Worm (Caenorhabditis elegans): ENCODE data around the gene F17C8.7.

Gene F17C8.7

DNA sequence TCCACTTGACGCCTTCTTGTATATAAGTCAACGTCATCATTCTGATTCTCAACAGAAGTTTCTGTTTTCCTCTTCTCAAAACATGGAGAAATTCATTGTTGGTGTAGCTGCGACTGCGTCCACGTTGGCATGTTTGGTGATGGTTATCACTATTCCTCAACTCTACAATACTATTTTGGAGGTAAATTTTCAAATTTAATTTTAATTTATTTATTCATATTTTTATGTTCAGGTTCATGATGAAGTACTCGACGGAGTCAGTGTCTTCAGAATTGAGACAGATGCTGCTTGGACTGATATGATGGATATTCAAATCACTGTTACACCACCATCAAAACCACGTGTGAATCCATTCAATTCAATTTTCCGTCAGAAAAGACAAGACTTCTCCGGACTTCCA lies 12.6 kb downstream of the F17C8.7 start, which contains the start of gene col-89:
Gene col-89, plus strand, starts transcription at position 19 of the 400 bp plus-strand sequence.
- TF ChIP-seq ztf-25 (GFP tag; IDR thresholded peaks at IDR 0.05), result no peak
- no peak for TF ChIP-seq ceh-40 (GFP tag; IDR thresholded peaks at IDR 0.05)
- TF ChIP-seq ztf-3 (GFP tag; optimal IDR thresholded peaks at IDR 0.05), result no peak
- no peak for TF ChIP-seq nfya-2 (GFP tag; IDR thresholded peaks at IDR 0.05)
- TF ChIP-seq Y56A3A.18 (GFP tag; IDR thresholded peaks at IDR 0.05), result no peak
- no peak for TF ChIP-seq somi-1 (GFP tag; optimal IDR thresholded peaks at IDR 0.05)
- no peak for TF ChIP-seq F57C9.4 (tag; optimal IDR thresholded peaks at IDR 0.05)
- TF ChIP-seq B0035.1 (tag; optimal IDR thresholded peaks at IDR 0.05), result no peak
- TF ChIP-seq lin-40 (tag; optimal IDR thresholded peaks at IDR 0.05), result no peak
- no peak for TF ChIP-seq F39B2.1 (GFP tag; IDR thresholded peaks at IDR 0.05)
- TF ChIP-seq nhr-80 (tag; optimal IDR thresholded peaks at IDR 0.05), result no peak
- TF ChIP-seq cebp-1 (GFP tag; IDR thresholded peaks at IDR 0.05), result no peak
- no peak for TF ChIP-seq cebp-1 (tag; optimal IDR thresholded peaks at IDR 0.05)
- TF ChIP-seq F33H1.4 (GFP tag; IDR thresholded peaks at IDR 0.05), result no peak
- no peak for TF ChIP-seq C17E4.6 (GFP tag; IDR thresholded peaks at IDR 0.05)
- TF ChIP-seq F22D6.2 (tag; optimal IDR thresholded peaks at IDR 0.05), result no peak

DNA sequence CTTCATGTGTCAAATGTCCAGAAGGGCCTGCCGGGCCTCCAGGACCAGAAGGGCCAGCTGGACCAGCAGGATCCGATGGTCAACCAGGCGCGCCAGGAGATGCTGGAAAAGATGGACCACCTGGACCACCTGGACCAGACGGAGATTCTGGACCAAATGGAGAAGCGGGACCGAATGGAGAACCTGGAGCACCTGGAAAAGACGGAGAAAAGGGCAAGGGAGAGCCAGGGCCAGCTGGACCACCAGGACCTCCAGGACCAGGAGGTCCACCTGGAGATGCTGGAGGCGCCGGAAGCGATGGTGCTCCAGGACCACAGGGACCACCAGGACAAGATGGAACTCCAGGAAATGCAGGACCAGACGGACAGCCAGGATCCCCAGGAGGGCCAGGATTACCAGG lies 13.1 kb downstream of the F17C8.7 start:
- TF ChIP-seq Y53F4B.3 (GFP tag; IDR thresholded peaks at IDR 0.05) (no peak), sptf-2 (GFP tag; optimal IDR thresholded peaks at IDR 0.05) (no peak), F22D6.2 (tag; optimal IDR thresholded peaks at IDR 0.05) (no peak), ama-1 (optimal IDR thresholded peaks at IDR 0.05) (no peak), ama-1 (GFP tag; optimal IDR thresholded peaks at IDR 0.05) (no peak), zfh-2 (GFP tag; conservative IDR thresholded peaks at IDR 0.05) (peak; percentile 93), egrh-3 (GFP tag; IDR thresholded peaks at IDR 0.05) (peak; percentile 90), F37B4.10 (GFP tag; IDR thresholded peaks at IDR 0.05) (no peak)

DNA sequence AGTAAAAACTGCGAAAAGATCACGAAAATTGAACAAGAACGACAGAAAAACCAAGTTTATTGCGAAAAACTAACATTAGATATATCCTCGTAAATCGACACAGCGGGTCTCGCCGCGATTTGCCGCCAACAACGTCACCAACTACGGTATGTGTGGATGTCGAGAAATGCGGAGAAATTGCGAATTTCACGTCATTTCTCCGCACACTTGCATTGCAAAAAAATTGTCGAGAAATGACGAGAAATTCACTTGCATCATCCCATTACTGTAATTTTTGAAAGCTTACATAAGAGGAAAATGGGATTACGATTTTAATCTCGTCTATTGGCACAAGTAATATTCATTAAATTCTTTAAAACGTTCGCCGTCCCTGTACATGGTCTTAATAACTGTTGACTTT lies 17.0 kb downstream of the F17C8.7 start:
- TF ChIP-seq hsf-1 (GFP tag; IDR thresholded peaks at IDR 0.05) (peak; percentile 82), ekl-4 (GFP tag; IDR thresholded peaks at IDR 0.05) (peak; percentile 91), madf-3 (GFP tag; IDR thresholded peaks at IDR 0.05) (0 out of 2 replicates have a peak, but pooled peaks have one; percentile 25), dox-1 (GFP tag; IDR thresholded peaks at IDR 0.05) (peak; percentile 75), ceh-91 (GFP tag; IDR thresholded peaks at IDR 0.05) (peak; percentile 62), K11D2.4 (GFP tag; IDR thresholded peaks at IDR 0.05) (peak; percentile 80), pbrm-1 (GFP tag; IDR thresholded peaks at IDR 0.05) (peak; percentile 68), D2030.7 (GFP tag; IDR thresholded peaks at IDR 0.05) (peak; percentile 58), hmg-1.2 (GFP tag; IDR thresholded peaks at IDR 0.05) (peak; percentile 67), madf-6 (GFP tag; IDR thresholded peaks at IDR 0.05) (peak; percentile 80), ceh-100 (GFP tag; IDR thresholded peaks at IDR 0.05) (peak; percentile 52), F33H1.4 (GFP tag; IDR thresholded peaks at IDR 0.05) (peak; percentile 99), hmg-20 (GFP tag; IDR thresholded peaks at IDR 0.05) (peak; percentile 39; the same call in 1 of the 2 replicates), rcor-1 (GFP tag; IDR thresholded peaks at IDR 0.05) (peak; percentile 55), mcd-1 (GFP tag; IDR thresholded peaks at IDR 0.05) (peak; percentile 87), Y95B8A.8 (GFP tag; IDR thresholded peaks at IDR 0.05) (0 out of 2 replicates have a peak, but pooled peaks have one; percentile 23), C06A6.2 (GFP tag; conservative IDR thresholded peaks at IDR 0.05) (peak; percentile 41; the same call in 1 of the 2 replicates)
